Fruit fly (Drosophila melanogaster): ENCODE data around the gene CG17271.

- no peak for TF ChIP-seq OdsH (GFP tag; optimal IDR thresholded peaks at IDR 0.05)
- TF ChIP-seq dsf (GFP tag; optimal IDR thresholded peaks at IDR 0.05; ENCODE audit: borderline replicate concordance): no peak
- no peak for TF ChIP-seq tai (GFP tag; optimal IDR thresholded peaks at IDR 0.05)
- TF ChIP-seq ey (GFP tag; optimal IDR thresholded peaks at IDR 0.05): no peak
- peak in 1 of 2 experiments; percentile 1 for TF ChIP-seq foxo (GFP tag; optimal IDR thresholded peaks at IDR 0.05)
- TF ChIP-seq Myc (optimal IDR thresholded peaks at IDR 0.05): peak; percentile 97
- TF ChIP-seq psq (GFP tag; optimal IDR thresholded peaks at IDR 0.05): peak; percentile 22
- TF ChIP-seq brk (GFP tag; optimal IDR thresholded peaks at IDR 0.05): no peak
- TF ChIP-seq CG9705 (GFP tag; optimal IDR thresholded peaks at IDR 0.05): no peak
- TF ChIP-seq woc (GFP tag; optimal IDR thresholded peaks at IDR 0.05): peak; percentile 79
- TF ChIP-seq N (GFP tag; optimal IDR thresholded peaks at IDR 0.05): peak; percentile 80
- no peak for TF ChIP-seq lola (GFP tag; optimal IDR thresholded peaks at IDR 0.05)
- TF ChIP-seq usp (GFP tag; optimal IDR thresholded peaks at IDR 0.05): no peak
- TF ChIP-seq Hnf4 (GFP tag; optimal IDR thresholded peaks at IDR 0.05): no peak
These were observed 7.9 kb upstream of the CG17271 start for dm6 chr3R:20829416-20830131.

All from whole organism, wandering third instar larva.